Fruit fly (Drosophila melanogaster) whole organism, embryonic: ENCODE data around the gene Rtc1.

Source experiments
- ATbp ChIP-seq: fragments of 200-800 bp; sonication (Bioruptor generic); optimal IDR thresholded peaks from 2 replicates; lab custom pipeline; 2017; ENCODE audit warnings: missing biosample characterization, mild to moderate bottlenecking, missing genetic modification characterization, missing genetic modification reagents
- Asciz ChIP-seq: fragments of 200-800 bp; sonication (Bioruptor generic); optimal IDR thresholded peaks from 2 replicates; lab custom pipeline; 2017; ENCODE audit warnings: missing biosample characterization, mild to moderate bottlenecking, missing genetic modification characterization, missing genetic modification reagents
- CG11398 ChIP-seq: fragments of 200-800 bp; sonication (Bioruptor generic); optimal IDR thresholded peaks from 2 replicates; lab custom pipeline; 2016; ENCODE audit warnings: missing biosample characterization, missing genetic modification characterization
- CG11723 ChIP-seq: fragments of 200-800 bp; sonication (Bioruptor generic); optimal IDR thresholded peaks from 2 replicates; lab custom pipeline; 2017; ENCODE audit warnings: missing biosample characterization, mild to moderate bottlenecking, missing genetic modification characterization
- CG12104 ChIP-seq: fragments of 200-800 bp; sonication (Bioruptor generic); optimal IDR thresholded peaks from 3 replicates; lab custom pipeline; 2016; ENCODE audit warnings: missing biosample characterization, missing genetic modification characterization
- CG13624 ChIP-seq: fragments of 200-800 bp; sonication (Bioruptor generic); optimal IDR thresholded peaks from 2 replicates; lab custom pipeline; 2016; ENCODE audit warnings: missing biosample characterization, missing genetic modification characterization
- CG14965 ChIP-seq: fragments of 200-800 bp; sonication (Bioruptor generic); optimal IDR thresholded peaks from 2 replicates; lab custom pipeline; 2016; ENCODE audit warnings: missing biosample characterization, missing genetic modification characterization, borderline replicate concordance
- CG17361 ChIP-seq: fragments of 200-800 bp; sonication (Bioruptor generic); IDR thresholded peaks from 3 replicates; pipeline ENCODE4 v1.3.6; 2022; ENCODE audit warnings: missing biosample characterization, missing genetic modification characterization
- CG17385 ChIP-seq: fragments of 200-800 bp; sonication (Bioruptor generic); optimal IDR thresholded peaks from 3 replicates; lab custom pipeline; 2018; ENCODE audit warnings: missing biosample characterization, mild to moderate bottlenecking, missing genetic modification characterization
- CG18262 ChIP-seq: fragments of 200-800 bp; optimal IDR thresholded peaks from 3 replicates; lab custom pipeline; 2019; ENCODE audit warnings: missing biosample characterization, mild to moderate bottlenecking, missing genetic modification characterization, moderate library complexity
- CG3847 ChIP-seq: fragments of 200-800 bp; sonication (Bioruptor generic); IDR thresholded peaks from 2 replicates; pipeline ENCODE4 v1.3.6; 2022; ENCODE audit warnings: missing biosample characterization, missing genetic modification characterization
- CG5180 ChIP-seq: fragments of 200-800 bp; sonication (Bioruptor generic); optimal IDR thresholded peaks from 3 replicates; lab custom pipeline; 2017; ENCODE audit warnings: missing biosample characterization, missing genetic modification characterization, mild to moderate bottlenecking, moderate library complexity, missing genetic modification reagents
- CG5953 ChIP-seq: fragments of 200-800 bp; sonication (Bioruptor generic); IDR thresholded peaks from 2 replicates; pipeline ENCODE4 v1.3.6; 2022; ENCODE audit warnings: missing biosample characterization, missing genetic modification characterization
- CG6689 ChIP-seq: fragments of 200-800 bp; sonication (Bioruptor generic); IDR thresholded peaks from 2 replicates; pipeline ENCODE4 v1.3.6; 2022; ENCODE audit warnings: missing biosample characterization, missing genetic modification characterization
- CG6813 ChIP-seq: fragments of 200-800 bp; sonication (Bioruptor generic); optimal IDR thresholded peaks from 2 replicates; lab custom pipeline; 2017; ENCODE audit warnings: missing biosample characterization, missing genetic modification characterization, mild to moderate bottlenecking, moderate library complexity, missing genetic modification reagents
- CG7372 ChIP-seq: fragments of 200-800 bp; sonication (Bioruptor generic); IDR thresholded peaks from 2 replicates; pipeline ENCODE4 v1.3.6; 2022; ENCODE audit warnings: missing biosample characterization, missing genetic modification characterization
- CG8765 ChIP-seq: fragments of 200-800 bp; sonication (Bioruptor generic); IDR thresholded peaks from 2 replicates; pipeline ENCODE4 v1.3.6; 2022; ENCODE audit warnings: missing biosample characterization, missing genetic modification characterization
- Dad ChIP-seq: fragments of 200-800 bp; sonication (Bioruptor generic); optimal IDR thresholded peaks from 3 replicates; lab custom pipeline; 2016; ENCODE audit warnings: missing biosample characterization, missing genetic modification characterization
- Dref ChIP-seq: fragments of 200-800 bp; sonication (Bioruptor generic); IDR thresholded peaks from 2 replicates; pipeline ENCODE4 v1.3.6; 2022; ENCODE audit warnings: missing biosample characterization, missing genetic modification characterization
- Hand ChIP-seq: fragments of 200-800 bp; sonication (Bioruptor generic); optimal IDR thresholded peaks from 2 replicates; lab custom pipeline; 2017; ENCODE audit warnings: mild to moderate bottlenecking, missing biosample characterization, missing genetic modification reagents, missing genetic modification characterization
- Meics ChIP-seq: fragments of 200-800 bp; sonication (Bioruptor generic); optimal IDR thresholded peaks from 2 replicates; lab custom pipeline; 2017; ENCODE audit warnings: missing biosample characterization, mild to moderate bottlenecking, missing genetic modification characterization
- Neu2 ChIP-seq: fragments of 200-800 bp; sonication (Bioruptor generic); optimal IDR thresholded peaks from 3 replicates; lab custom pipeline; 2016; ENCODE audit warnings: missing biosample characterization, missing genetic modification characterization, borderline replicate concordance
- Opbp ChIP-seq: fragments of 200-800 bp; sonication (Bioruptor generic); IDR thresholded peaks from 3 replicates; pipeline ENCODE4 v1.3.6; 2022; ENCODE audit warnings: missing biosample characterization, missing genetic modification characterization; ENCODE audit not compliant: partially characterized antibody
- Poxn ChIP-seq: fragments of 200-800 bp; sonication (Bioruptor generic); IDR thresholded peaks from 2 replicates; pipeline ENCODE4 v1.3.6; 2022; ENCODE audit warnings: missing biosample characterization, missing genetic modification characterization
- Scr ChIP-seq: fragments of 200-800 bp; sonication (Bioruptor generic); IDR thresholded peaks from 2 replicates; pipeline ENCODE4 v1.3.6; 2022; ENCODE audit warnings: missing biosample characterization, missing genetic modification characterization; ENCODE audit not compliant: partially characterized antibody
- Side ChIP-seq: fragments of 200-800 bp; sonication (Bioruptor generic); optimal IDR thresholded peaks from 2 replicates; lab custom pipeline; 2016; ENCODE audit warnings: missing biosample characterization, missing genetic modification characterization
- YL-1 ChIP-seq: fragments of 200-800 bp; sonication (Bioruptor generic); optimal IDR thresholded peaks from 3 replicates; lab custom pipeline; 2017; ENCODE audit warnings: missing biosample characterization, mild to moderate bottlenecking, missing genetic modification characterization
- br ChIP-seq: fragments of >200 bp; optimal IDR thresholded peaks from 2 replicates; lab custom pipeline; 2017
- bsh ChIP-seq, 2 experiments: fragments of 200-800 bp; sonication (Bioruptor generic); optimal IDR thresholded peaks; 2 replicates each; lab custom pipeline; 2017 to 2018; ENCODE audit warnings: mild to moderate bottlenecking in 2 of 2, missing biosample characterization in 2 of 2, missing genetic modification characterization in 2 of 2, moderate library complexity in 1 of 2
- dmrt11E ChIP-seq: fragments of 200-800 bp; sonication (Bioruptor generic); optimal IDR thresholded peaks from 3 replicates; lab custom pipeline; 2018; ENCODE audit warnings: missing biosample characterization, mild to moderate bottlenecking, missing genetic modification characterization, moderate library complexity
- dysf ChIP-seq: fragments of 200-800 bp; sonication (Bioruptor generic); IDR thresholded peaks from 3 replicates; pipeline ENCODE4 v1.3.6; 2022; ENCODE audit warnings: missing biosample characterization, missing genetic modification characterization
- en ChIP-seq: fragments of 200-800 bp; sonication (Bioruptor generic); optimal IDR thresholded peaks from 2 replicates; lab custom pipeline; 2016; ENCODE audit warnings: missing biosample characterization, missing genetic modification characterization
- esg ChIP-seq: fragments of 200-800 bp; sonication (Bioruptor generic); conservative IDR thresholded peaks from 2 replicates; pipeline ENCODE4 v1.3.6; 2022; ENCODE audit warnings: missing biosample characterization, missing genetic modification characterization
- fd64A ChIP-seq: fragments of 200-800 bp; sonication (Bioruptor generic); optimal IDR thresholded peaks from 3 replicates; lab custom pipeline; 2018; ENCODE audit warnings: missing biosample characterization, mild to moderate bottlenecking, missing genetic modification characterization
- gce ChIP-seq: fragments of 200-800 bp; sonication (Bioruptor generic); IDR thresholded peaks from 3 replicates; pipeline ENCODE4 v1.3.6; 2022; ENCODE audit warnings: missing biosample characterization, missing genetic modification characterization
- hkb ChIP-seq, 2 experiments: fragments of 200-800 bp in 1 of 2; fragments of >200 bp in 1 of 2; sonication (Bioruptor generic) in 1 of 2; IDR thresholded peaks in 1 of 2; optimal IDR thresholded peaks in 1 of 2; 2 replicates each; pipeline versions ENCODE4 v1.3.6 to Lab custom; 2017 to 2022; ENCODE audit warnings: missing biosample characterization in 1 of 2, missing genetic modification characterization in 1 of 2
- hth ChIP-seq: fragments of >200 bp; optimal IDR thresholded peaks from 2 replicates; lab custom pipeline; 2017; ENCODE audit warnings: inconsistent platforms
- jigr1 ChIP-seq: fragments of 200-800 bp; sonication (Bioruptor generic); IDR thresholded peaks from 3 replicates; pipeline ENCODE4 v1.3.6; 2022; ENCODE audit warnings: missing biosample characterization, missing genetic modification characterization
- kay ChIP-seq: fragments of 200-800 bp; sonication (Bioruptor generic); optimal IDR thresholded peaks from 2 replicates; lab custom pipeline; 2016; ENCODE audit warnings: missing biosample characterization, missing genetic modification characterization
- ken ChIP-seq: fragments of 200-800 bp; sonication (Bioruptor generic); IDR thresholded peaks from 3 replicates; pipeline ENCODE4 v1.3.6; 2022; ENCODE audit warnings: missing biosample characterization, missing genetic modification characterization
- maf-S ChIP-seq: fragments of 200-800 bp; sonication (Bioruptor generic); optimal IDR thresholded peaks from 2 replicates; lab custom pipeline; 2016; ENCODE audit warnings: missing biosample characterization, missing genetic modification characterization
- nau ChIP-seq: fragments of 200-800 bp; sonication (Bioruptor generic); optimal IDR thresholded peaks from 3 replicates; lab custom pipeline; 2017; ENCODE audit warnings: missing biosample characterization, mild to moderate bottlenecking, missing genetic modification characterization, missing genetic modification reagents
- pros ChIP-seq: fragments of 200-800 bp; sonication (Bioruptor generic); optimal IDR thresholded peaks from 3 replicates; lab custom pipeline; 2019; ENCODE audit warnings: missing biosample characterization, mild to moderate bottlenecking, missing genetic modification characterization, moderate library complexity
- sc ChIP-seq, 3 experiments: fragments of >200 bp in 2 of 3; fragments of 200-800 bp in 1 of 3; sonication (Bioruptor generic) in 1 of 3; optimal IDR thresholded peaks; 2 replicates in 2 of 3; 3 replicates in 1 of 3; lab custom pipeline; 2017; ENCODE audit warnings: mild to moderate bottlenecking in 1 of 3, missing biosample characterization in 1 of 3, missing genetic modification characterization in 1 of 3, missing genetic modification reagents in 1 of 3
- scrt ChIP-seq: fragments of 200-800 bp; sonication (Bioruptor generic); optimal IDR thresholded peaks from 2 replicates; lab custom pipeline; 2018; ENCODE audit warnings: missing biosample characterization, mild to moderate bottlenecking, missing genetic modification characterization, moderate library complexity
- tgo ChIP-seq: fragments of 200-800 bp; sonication (Bioruptor generic); IDR thresholded peaks from 3 replicates; pipeline ENCODE4 v1.3.6; 2022; ENCODE audit warnings: missing biosample characterization, missing genetic modification characterization
- trem ChIP-seq: fragments of 200-800 bp; optimal IDR thresholded peaks from 3 replicates; lab custom pipeline; 2019; ENCODE audit warnings: missing biosample characterization, mild to moderate bottlenecking, missing genetic modification characterization, moderate library complexity
- tup ChIP-seq: fragments of 200-800 bp; sonication (Bioruptor generic); optimal IDR thresholded peaks from 2 replicates; lab custom pipeline; 2016; ENCODE audit warnings: missing biosample characterization, mild to moderate bottlenecking, missing genetic modification characterization, moderate library complexity
- wor ChIP-seq: fragments of 200-800 bp; sonication (Bioruptor generic); IDR thresholded peaks from 2 replicates; pipeline ENCODE4 v1.3.6; 2022; ENCODE audit warnings: missing biosample characterization, missing genetic modification characterization

Rtc1 gene

DNA sequence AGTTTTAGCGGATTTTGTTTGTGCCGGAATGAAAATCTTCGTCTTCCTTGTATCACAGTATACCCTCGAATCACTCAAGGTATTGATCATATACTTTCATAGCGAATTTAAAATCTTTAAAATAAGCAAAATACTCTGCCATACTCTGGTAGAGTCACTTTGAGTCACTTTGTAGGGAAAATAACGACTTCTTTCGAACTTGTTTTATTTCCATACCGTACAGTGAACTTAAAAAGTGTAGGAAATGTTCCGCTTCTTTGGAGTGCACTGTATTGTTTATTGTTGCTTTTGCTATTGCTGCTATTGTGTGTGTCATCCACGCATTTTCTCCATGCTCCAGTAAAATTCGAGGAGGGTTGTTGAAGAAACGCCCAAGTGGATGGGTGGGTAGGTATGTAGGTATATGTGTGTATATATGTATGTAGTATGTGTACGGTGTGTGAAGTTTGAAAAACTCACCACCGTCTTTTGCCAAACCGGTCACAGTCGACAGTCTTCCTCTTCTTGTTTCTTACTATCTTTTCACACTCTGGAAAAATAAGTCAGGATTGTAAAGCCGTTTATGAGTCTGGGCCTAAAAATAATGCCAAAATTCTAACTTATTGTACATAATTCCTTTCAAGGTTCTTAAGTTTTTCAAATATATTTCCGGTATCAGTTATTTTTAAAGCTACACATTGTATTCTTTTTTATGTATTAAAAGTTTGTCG lies 32.1 kb downstream of the Rtc1 start (continued):
- TF ChIP-seq nau (no peak), br (lab: Kevin White, UChicago) (no peak), CG14965 (no peak), Meics (GFP tag; lab: Kevin White, UChicago) (peak; percentile 35), maf-S (GFP tag; lab: Kevin White, UChicago) (no peak), ken (GFP tag; lab: Robert Waterston, UW) (no peak), esg (0 out of 2 replicates have a peak, but pooled peaks have one; percentile 16), CG8765 (GFP tag; lab: Robert Waterston, UW) (no peak), Side (GFP tag; lab: Kevin White, UChicago) (peak; percentile 42), CG5180 (GFP tag; lab: Kevin White, UChicago) (no peak), CG3847 (no peak), gce (GFP tag; lab: Robert Waterston, UW) (no peak), CG6689 (no peak), tgo (GFP tag; lab: Robert Waterston, UW) (0 out of 3 replicates have a peak, but pooled peaks have one; percentile 19), YL-1 (GFP tag; lab: Kevin White, UChicago) (no peak), dmrt11E (tag; lab: Kevin White, UChicago) (no peak), ATbp (GFP tag; lab: Kevin White, UChicago) (peak; percentile 51), fd64A (GFP tag; lab: Kevin White, UChicago) (no peak), bsh (GFP tag; optimal IDR thresholded peaks at IDR 0.05; lab: Kevin White, UChicago) (peak in 1 of 2 experiments; percentile 59), CG18262 (tag; lab: Kevin White, UChicago) (peak; percentile 39), Opbp (GFP tag; lab: Robert Waterston, UW) (no peak), en (GFP tag; lab: Kevin White, UChicago) (no peak), Neu2 (GFP tag; lab: Kevin White, UChicago) (no peak), CG5953 (no peak), Dad (GFP tag; lab: Kevin White, UChicago) (no peak), kay (peak; percentile 34), scrt (GFP tag; lab: Kevin White, UChicago) (peak; percentile 43), tup (GFP tag; lab: Kevin White, UChicago) (no peak), CG17361 (GFP tag; lab: Robert Waterston, UW) (peak; percentile 47; the same call in 1 of the 3 replicates), Scr (no peak), wor (GFP tag; lab: Robert Waterston, UW) (no peak), CG11723 (peak; percentile 7), CG6813 (GFP tag; lab: Kevin White, UChicago) (no peak), Hand (peak; percentile 11), Poxn (GFP tag; lab: Robert Waterston, UW) (no peak), jigr1 (GFP tag; lab: Robert Waterston, UW) (no peak), Dref (GFP tag; lab: Robert Waterston, UW) (no peak), CG7372 (GFP tag; lab: Robert Waterston, UW) (0 out of 2 replicates have a peak, but pooled peaks have one; percentile 12), CG17385 (GFP tag; lab: Kevin White, UChicago) (peak; percentile 60), sc (optimal IDR thresholded peaks at IDR 0.05; lab: Kevin White, UChicago) (no peak), sc (GFP tag; optimal IDR thresholded peaks at IDR 0.05; lab: Kevin White, UChicago) (no peak), trem (no peak), hkb (optimal IDR thresholded peaks at IDR 0.05; lab: Kevin White, UChicago) (no peak), hkb (GFP tag; IDR thresholded peaks at IDR 0.05; lab: Robert Waterston, UW) (0 out of 2 replicates have a peak, but pooled peaks have one; percentile 14), CG12104 (GFP tag; lab: Kevin White, UChicago) (no peak), pros (GFP tag; lab: Kevin White, UChicago) (peak; percentile 96), Asciz (GFP tag; lab: Kevin White, UChicago) (no peak), CG13624 (peak; percentile 9), hth (no peak), CG11398 (GFP tag; lab: Kevin White, UChicago) (peak; percentile 6), dysf (GFP tag; lab: Robert Waterston, UW) (0 out of 3 replicates have a peak, but pooled peaks have one; percentile 35)
